Worm (Caenorhabditis elegans): Measurements from ENCODE around the gene B0507.1.

- TF ChIP-seq lin-13 (GFP tag; optimal IDR thresholded peaks at IDR 0.05) = no peak
- TF ChIP-seq lin-1 (GFP tag; IDR thresholded peaks at IDR 0.05) = no peak
- TF ChIP-seq hmg-1.1 (GFP tag; IDR thresholded peaks at IDR 0.05) = no peak
- TF ChIP-seq skn-1 (tag; optimal IDR thresholded peaks at IDR 0.05) = no peak
- no peak for TF ChIP-seq unc-130 (GFP tag; optimal IDR thresholded peaks at IDR 0.05)
- no peak for TF ChIP-seq ama-1 (optimal IDR thresholded peaks at IDR 0.05)
- TF ChIP-seq fos-1 (tag; optimal IDR thresholded peaks at IDR 0.05) = no peak
- TF ChIP-seq ceh-82 (tag; optimal IDR thresholded peaks at IDR 0.05) = no peak
These were observed 30.5 kb upstream of the B0507.1 start, which contains the start of gene B0507.6 for ce11 chrV:8745858-8746257.
